Worm (Caenorhabditis elegans): ENCODE measurements around the gene F46B3.7.

DNA sequence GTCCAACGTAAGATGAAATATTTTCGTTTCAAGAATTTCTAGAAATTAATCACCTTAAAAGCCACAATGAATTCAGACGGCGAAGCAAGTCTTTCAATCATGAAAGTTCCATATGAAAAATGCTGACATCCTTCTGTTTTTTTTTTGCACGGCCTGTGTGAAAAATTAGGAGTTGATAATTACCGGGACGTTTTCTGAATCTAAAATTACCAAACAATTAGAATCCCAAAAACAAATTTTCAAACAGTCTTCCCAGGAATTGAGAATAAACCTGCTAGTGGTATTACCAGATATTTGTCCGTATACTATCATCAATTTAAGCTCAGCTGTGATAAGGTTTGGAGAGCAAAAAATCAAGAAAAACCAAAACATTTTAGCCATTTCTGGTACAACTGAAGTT, 19.8 kb upstream of the F46B3.7 start, which contains the start of gene Y44A6B.3:
- TF ChIP-seq nhr-11 (tag; optimal IDR thresholded peaks at IDR 0.05) (no peak), fkh-10 (GFP tag; optimal IDR thresholded peaks at IDR 0.05) (no peak), lir-3 (tag; optimal IDR thresholded peaks at IDR 0.05; ENCODE audit: poor library complexity) (no peak), ces-1 (GFP tag; optimal IDR thresholded peaks at IDR 0.05) (no peak), nhr-77 (tag; optimal IDR thresholded peaks at IDR 0.05) (no peak), unc-62 (GFP tag; optimal IDR thresholded peaks at IDR 0.05) (no peak), nhr-12 (tag; optimal IDR thresholded peaks at IDR 0.05) (no peak), C34B4.2 (tag; optimal IDR thresholded peaks at IDR 0.05) (no peak), mdl-1 (tag; optimal IDR thresholded peaks at IDR 0.05) (no peak), sox-4 (tag; optimal IDR thresholded peaks at IDR 0.05) (no peak)

All from whole organism, L1 larva.